Worm (Caenorhabditis elegans) whole organism, late embryonic: ENCODE results near the gene F15B10.3.
A peak's percentile ranks its signal among the peaks of the same experiment; 100 is the strongest.

ENCODE experiments used
- C38D4.7 ChIP-seq: fragments of 200-800 bp; sonication (Bioruptor generic); optimal IDR thresholded peaks from 2 replicates; lab custom pipeline; 2018; ENCODE audit warnings: mild to moderate bottlenecking, missing genetic modification characterization, moderate library complexity, missing compliant biosample characterization
- F13H6.1 ChIP-seq: sonication (generic microtip); optimal IDR thresholded peaks from 2 replicates; lab custom pipeline; 2016; ENCODE audit warnings: missing genetic modification characterization, missing compliant biosample characterization
- K02D7.2 ChIP-seq: sonication (generic microtip); optimal IDR thresholded peaks from 2 replicates; lab custom pipeline; 2017; ENCODE audit warnings: mild to moderate bottlenecking, missing genetic modification characterization, missing compliant biosample characterization
- K09A11.1 ChIP-seq: sonication (generic microtip); optimal IDR thresholded peaks from 2 replicates; lab custom pipeline; 2017; ENCODE audit warnings: antibody characterized with exemption, mild to moderate bottlenecking, missing genetic modification characterization, missing compliant biosample characterization; ENCODE audit not compliant: insufficient read depth
- T23F11.4 ChIP-seq: fragments of 200-800 bp; sonication (Bioruptor generic); optimal IDR thresholded peaks from 2 replicates; lab custom pipeline; 2018; ENCODE audit warnings: mild to moderate bottlenecking, missing genetic modification characterization, missing compliant biosample characterization
- Y22D7AL.16 ChIP-seq: sonication (generic microtip); optimal IDR thresholded peaks from 2 replicates; lab custom pipeline; 2016; ENCODE audit warnings: missing genetic modification characterization, missing compliant biosample characterization
- ahr-1 ChIP-seq: sonication (generic microtip); optimal IDR thresholded peaks from 2 replicates; lab custom pipeline; 2016; ENCODE audit warnings: missing genetic modification characterization, missing compliant biosample characterization
- ama-1 ChIP-seq: fragments of 150-350 bp; optimal IDR thresholded peaks from 2 replicates; lab custom pipeline; 2014
- ceh-14 ChIP-seq: sonication (generic microtip); optimal IDR thresholded peaks from 2 replicates; lab custom pipeline; 2016; ENCODE audit warnings: missing genotype, missing genetic modification characterization, missing compliant biosample characterization
- ceh-18 ChIP-seq: sonication (generic microtip); optimal IDR thresholded peaks from 2 replicates; lab custom pipeline; 2016; ENCODE audit warnings: missing genetic modification characterization, missing compliant biosample characterization
- ceh-19 ChIP-seq: fragments of 200-800 bp; sonication (Bioruptor generic); optimal IDR thresholded peaks from 2 replicates; lab custom pipeline; 2018; ENCODE audit warnings: mild to moderate bottlenecking, missing genetic modification characterization, missing compliant biosample characterization
- ceh-2 ChIP-seq: sonication (generic microtip); optimal IDR thresholded peaks from 2 replicates; lab custom pipeline; 2016; ENCODE audit warnings: missing genotype, missing genetic modification characterization, missing compliant biosample characterization
- ceh-22 ChIP-seq: sonication (generic microtip); optimal IDR thresholded peaks from 2 replicates; lab custom pipeline; 2017; ENCODE audit warnings: missing biosample characterization, missing genetic modification characterization
- ceh-30 ChIP-seq: fragments of 150-350 bp; optimal IDR thresholded peaks from 2 replicates; lab custom pipeline; 2014; ENCODE audit warnings: missing biosample characterization, missing genetic modification characterization
- ceh-31 ChIP-seq: sonication (generic microtip); optimal IDR thresholded peaks from 2 replicates; lab custom pipeline; 2016; ENCODE audit warnings: missing genetic modification characterization, missing compliant biosample characterization
- ceh-34 ChIP-seq: sonication (generic microtip); optimal IDR thresholded peaks from 2 replicates; lab custom pipeline; 2016; ENCODE audit warnings: mild to moderate bottlenecking, missing genetic modification characterization, missing compliant biosample characterization
- ceh-48 ChIP-seq: sonication (generic microtip); optimal IDR thresholded peaks from 2 replicates; lab custom pipeline; 2016; ENCODE audit warnings: missing genetic modification characterization, inconsistent platforms, missing compliant biosample characterization
- ceh-6 ChIP-seq: fragments of 200-800 bp; sonication (Bioruptor generic); optimal IDR thresholded peaks from 2 replicates; lab custom pipeline; 2018; ENCODE audit warnings: mild to moderate bottlenecking, missing genetic modification characterization, missing compliant biosample characterization
- dve-1 ChIP-seq: sonication (generic microtip); optimal IDR thresholded peaks from 2 replicates; lab custom pipeline; 2017; ENCODE audit warnings: antibody characterized with exemption, mild to moderate bottlenecking, missing genetic modification characterization, missing compliant biosample characterization
- elt-2 ChIP-seq: sonication (generic microtip); optimal IDR thresholded peaks from 2 replicates; lab custom pipeline; 2016; ENCODE audit warnings: missing genetic modification reagents, missing genetic modification characterization, missing compliant biosample characterization
- ets-4 ChIP-seq: sonication (generic microtip); optimal IDR thresholded peaks from 2 replicates; lab custom pipeline; 2016; ENCODE audit warnings: missing genetic modification characterization, missing compliant biosample characterization
- eyg-1 ChIP-seq: sonication (generic microtip); optimal IDR thresholded peaks from 2 replicates; lab custom pipeline; 2016; ENCODE audit warnings: missing genotype, missing genetic modification characterization, missing compliant biosample characterization
- fkh-10 ChIP-seq: fragments of 150-350 bp; optimal IDR thresholded peaks from 2 replicates; lab custom pipeline; 2014; ENCODE audit warnings: missing biosample characterization, missing genetic modification reagents, missing genetic modification characterization
- fkh-6 ChIP-seq: sonication (generic microtip); optimal IDR thresholded peaks from 2 replicates; lab custom pipeline; 2016; ENCODE audit warnings: missing genetic modification characterization, missing compliant biosample characterization
- gmeb-2 ChIP-seq: sonication (generic microtip); optimal IDR thresholded peaks from 2 replicates; lab custom pipeline; 2016; ENCODE audit warnings: missing genetic modification characterization, inconsistent platforms, missing compliant biosample characterization
- hlh-15 ChIP-seq: sonication (generic microtip); optimal IDR thresholded peaks from 2 replicates; lab custom pipeline; 2016; ENCODE audit warnings: missing genetic modification characterization, missing compliant biosample characterization
- hlh-30 ChIP-seq: sonication (generic microtip); optimal IDR thresholded peaks from 2 replicates; lab custom pipeline; 2017; ENCODE audit warnings: antibody characterized with exemption, missing genetic modification characterization, missing compliant biosample characterization; ENCODE audit not compliant: insufficient read depth
- hlh-6 ChIP-seq: sonication (generic microtip); optimal IDR thresholded peaks from 2 replicates; lab custom pipeline; 2016; ENCODE audit warnings: missing genotype, missing genetic modification characterization, missing compliant biosample characterization
- hlh-8 ChIP-seq: sonication (generic microtip); optimal IDR thresholded peaks from 2 replicates; lab custom pipeline; 2016; ENCODE audit warnings: missing genotype, missing genetic modification characterization, missing compliant biosample characterization
- lim-6 ChIP-seq: sonication (generic microtip); optimal IDR thresholded peaks from 2 replicates; lab custom pipeline; 2016; ENCODE audit warnings: missing genetic modification characterization, missing compliant biosample characterization
- lin-11 ChIP-seq: fragments of 200-800 bp; sonication (Bioruptor generic); optimal IDR thresholded peaks from 2 replicates; lab custom pipeline; 2018; ENCODE audit warnings: mild to moderate bottlenecking, missing genetic modification characterization, missing compliant biosample characterization
- madf-2 ChIP-seq: sonication (generic microtip); optimal IDR thresholded peaks from 2 replicates; lab custom pipeline; 2017; ENCODE audit warnings: missing genetic modification characterization, missing compliant biosample characterization
- mec-3 ChIP-seq: sonication (generic microtip); optimal IDR thresholded peaks from 2 replicates; lab custom pipeline; 2016; ENCODE audit warnings: borderline replicate concordance, missing genetic modification characterization, missing compliant biosample characterization
- nfya-1 ChIP-seq: sonication (generic microtip); optimal IDR thresholded peaks from 2 replicates; lab custom pipeline; 2017; ENCODE audit warnings: missing genetic modification characterization, mild to moderate bottlenecking, missing compliant biosample characterization, antibody characterized with exemption, moderate library complexity
- nhr-232 ChIP-seq: sonication (generic microtip); optimal IDR thresholded peaks from 2 replicates; lab custom pipeline; 2016; ENCODE audit warnings: missing genetic modification characterization, missing compliant biosample characterization
- npax-4 ChIP-seq: sonication (generic microtip); optimal IDR thresholded peaks from 2 replicates; lab custom pipeline; 2016; ENCODE audit warnings: missing genetic modification characterization, missing compliant biosample characterization
- pag-3 ChIP-seq: sonication (generic microtip); optimal IDR thresholded peaks from 2 replicates; lab custom pipeline; 2016; ENCODE audit warnings: missing compliant biosample characterization, missing genetic modification characterization, borderline replicate concordance
- pax-1 ChIP-seq: fragments of 150-350 bp; optimal IDR thresholded peaks from 2 replicates; lab custom pipeline; 2014; ENCODE audit warnings: missing biosample characterization, missing genetic modification characterization
- pha-2 ChIP-seq: sonication (generic microtip); optimal IDR thresholded peaks from 2 replicates; lab custom pipeline; 2017; ENCODE audit warnings: mild to moderate bottlenecking, missing genetic modification characterization, missing compliant biosample characterization
- pha-4 ChIP-seq: fragments of 150-350 bp; optimal IDR thresholded peaks from 2 replicates; lab custom pipeline; 2018; ENCODE audit warnings: missing biosample characterization, missing genetic modification reagents, missing genetic modification characterization
- pqm-1 ChIP-seq: sonication (generic microtip); optimal IDR thresholded peaks from 2 replicates; lab custom pipeline; 2016; ENCODE audit warnings: missing genetic modification characterization, missing compliant biosample characterization
- pros-1 ChIP-seq: fragments of 150-350 bp; optimal IDR thresholded peaks from 2 replicates; lab custom pipeline; 2014; ENCODE audit warnings: missing biosample characterization, missing genetic modification reagents, missing genetic modification characterization
- ref-2 ChIP-seq: sonication (generic microtip); optimal IDR thresholded peaks from 2 replicates; lab custom pipeline; 2016; ENCODE audit warnings: missing genetic modification characterization, missing compliant biosample characterization
- rnt-1 ChIP-seq: sonication (generic microtip); optimal IDR thresholded peaks from 2 replicates; lab custom pipeline; 2016; ENCODE audit warnings: missing genetic modification characterization, missing compliant biosample characterization
- sdc-2 ChIP-seq: sonication (generic microtip); optimal IDR thresholded peaks from 2 replicates; lab custom pipeline; 2016; ENCODE audit warnings: missing genotype, missing genetic modification characterization, missing compliant biosample characterization
- sox-2 ChIP-seq: fragments of 200-800 bp; sonication (Bioruptor generic); IDR thresholded peaks from 2 replicates; pipeline ENCODE4 v1.3.6; 2022; ENCODE audit warnings: missing genetic modification reagents, missing genetic modification characterization, missing compliant biosample characterization
- sox-4 ChIP-seq: sonication (generic microtip); optimal IDR thresholded peaks from 2 replicates; lab custom pipeline; 2017; ENCODE audit warnings: mild to moderate bottlenecking, missing genetic modification characterization, inconsistent platforms, missing compliant biosample characterization
- syd-9 ChIP-seq: sonication (generic microtip); optimal IDR thresholded peaks from 2 replicates; lab custom pipeline; 2016; ENCODE audit warnings: mild to moderate bottlenecking, missing genetic modification characterization, moderate library complexity, missing compliant biosample characterization
- tbx-2 ChIP-seq: sonication (generic microtip); optimal IDR thresholded peaks from 2 replicates; lab custom pipeline; 2016; ENCODE audit warnings: missing genetic modification characterization, missing compliant biosample characterization
- unc-55 ChIP-seq: sonication (generic microtip); optimal IDR thresholded peaks from 2 replicates; lab custom pipeline; 2017; ENCODE audit warnings: missing biosample characterization, missing genetic modification reagents, missing genetic modification characterization
- unc-86 ChIP-seq: sonication (generic microtip); optimal IDR thresholded peaks from 2 replicates; lab custom pipeline; 2016; ENCODE audit warnings: missing genetic modification characterization, missing compliant biosample characterization
- ztf-16 ChIP-seq: sonication (generic microtip); optimal IDR thresholded peaks from 2 replicates; lab custom pipeline; 2017; ENCODE audit warnings: missing genetic modification characterization, missing compliant biosample characterization

Gene F15B10.3

DNA sequence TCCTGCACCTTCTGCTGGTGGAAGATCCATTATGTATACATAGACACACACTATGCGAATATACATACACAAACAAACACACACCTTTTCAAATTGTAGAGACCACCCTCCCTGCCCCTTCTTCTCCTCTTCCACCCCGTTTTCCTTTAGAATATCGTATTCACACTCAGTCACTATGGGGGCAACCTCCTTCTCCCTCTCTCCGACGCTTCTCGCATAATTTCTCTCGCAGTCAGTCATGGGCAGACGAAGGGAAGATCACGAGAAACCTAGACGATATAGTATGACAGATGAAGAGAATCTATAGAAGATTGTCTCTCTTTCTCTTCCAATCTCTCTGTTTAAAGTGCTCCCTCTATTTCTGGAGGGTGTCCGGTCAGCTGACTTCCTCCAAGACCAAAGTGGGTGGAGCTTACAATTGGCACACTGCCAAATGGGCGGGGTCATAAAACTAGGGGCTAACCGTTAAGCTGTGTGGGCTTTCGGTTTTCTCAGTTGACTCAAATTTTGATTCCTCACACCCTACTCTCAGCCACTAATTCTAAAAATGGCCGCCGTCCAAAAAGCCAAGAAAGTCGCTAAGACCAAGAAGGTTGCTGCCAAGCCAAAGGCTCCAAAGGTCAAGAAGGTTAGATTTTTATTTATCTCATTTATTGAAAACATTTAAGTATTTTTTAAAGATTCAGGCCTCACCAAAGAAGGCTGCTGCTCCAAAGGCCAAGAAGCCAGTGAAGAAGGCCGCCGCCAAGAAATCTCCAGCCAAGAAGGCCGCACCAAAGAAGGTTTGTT, 43.6 kb downstream of the F15B10.3 start, which contains the start of gene hil-7:
Gene hil-7 (plus strand): TSS at position 446 of the 789 bp plus-strand sequence.
- TF ChIP-seq unc-55 (peak; percentile 97), pros-1 (tag; lab: Kevin White, UChicago) (peak; percentile 98), pha-4 (tag; lab: Kevin White, UChicago) (no peak), ceh-48 (tag; lab: Kevin White, UChicago) (no peak), fkh-6 (tag; lab: Kevin White, UChicago) (peak; percentile 17), pha-2 (tag; lab: Kevin White, UChicago) (peak; percentile 51), ahr-1 (tag; lab: Kevin White, UChicago) (peak; percentile 25), pqm-1 (tag; lab: Kevin White, UChicago) (no peak), nfya-1 (tag; lab: Kevin White, UChicago) (peak; percentile 94), sox-4 (no peak), eyg-1 (tag; lab: Kevin White, UChicago) (peak; percentile 81), fkh-10 (GFP tag; lab: Kevin White, UChicago) (peak; percentile 27), Y22D7AL.16 (tag; lab: Kevin White, UChicago) (no peak), ceh-22 (tag; lab: Kevin White, UChicago) (peak; percentile 82), dve-1 (peak; percentile 51), ama-1 (lab: Kevin White, UChicago) (peak; percentile 94), syd-9 (tag; lab: Kevin White, UChicago) (peak; percentile 59), ceh-18 (tag; lab: Kevin White, UChicago) (peak; percentile 87), madf-2 (peak; percentile 56), lin-11 (tag; lab: Kevin White, UChicago) (no peak), ceh-6 (GFP tag; lab: Kevin White, UChicago) (peak; percentile 58), ets-4 (tag; lab: Kevin White, UChicago) (peak; percentile 53), ceh-34 (tag; lab: Kevin White, UChicago) (peak; percentile 96), T23F11.4 (GFP tag; lab: Kevin White, UChicago) (no peak), gmeb-2 (tag; lab: Kevin White, UChicago) (no peak), pag-3 (no peak), F13H6.1 (tag; lab: Kevin White, UChicago) (peak; percentile 28), K02D7.2 (tag; lab: Kevin White, UChicago) (no peak), nhr-232 (peak; percentile 11), ref-2 (tag; lab: Kevin White, UChicago) (peak; percentile 61), mec-3 (no peak), K09A11.1 (tag; lab: Kevin White, UChicago) (peak; percentile 19), hlh-15 (tag; lab: Kevin White, UChicago) (no peak), elt-2 (tag; lab: Kevin White, UChicago) (peak; percentile 0), npax-4 (tag; lab: Kevin White, UChicago) (no peak), lim-6 (tag; lab: Kevin White, UChicago) (peak; percentile 42), C38D4.7 (no peak), ceh-2 (tag; lab: Kevin White, UChicago) (peak; percentile 63), sdc-2 (peak; percentile 78), hlh-6 (tag; lab: Kevin White, UChicago) (peak; percentile 68), sox-2 (GFP tag; lab: Robert Waterston, UW) (peak; percentile 46; the same call in 1 of the 2 replicates), ceh-31 (tag; lab: Kevin White, UChicago) (peak; percentile 96), hlh-30 (tag; lab: Kevin White, UChicago) (peak; percentile 98), ceh-30 (peak; percentile 66), ceh-19 (GFP tag; lab: Kevin White, UChicago) (peak; percentile 86), pax-1 (tag; lab: Kevin White, UChicago) (peak; percentile 9), tbx-2 (peak; percentile 87), unc-86 (peak; percentile 47), ceh-14 (tag; lab: Kevin White, UChicago) (no peak), hlh-8 (peak; percentile 17), ztf-16 (tag; lab: Kevin White, UChicago) (peak; percentile 34), rnt-1 (tag; lab: Kevin White, UChicago) (peak; percentile 72)
